Fruit fly (Drosophila melanogaster): ENCODE measurements around the gene CG6340.

DNA sequence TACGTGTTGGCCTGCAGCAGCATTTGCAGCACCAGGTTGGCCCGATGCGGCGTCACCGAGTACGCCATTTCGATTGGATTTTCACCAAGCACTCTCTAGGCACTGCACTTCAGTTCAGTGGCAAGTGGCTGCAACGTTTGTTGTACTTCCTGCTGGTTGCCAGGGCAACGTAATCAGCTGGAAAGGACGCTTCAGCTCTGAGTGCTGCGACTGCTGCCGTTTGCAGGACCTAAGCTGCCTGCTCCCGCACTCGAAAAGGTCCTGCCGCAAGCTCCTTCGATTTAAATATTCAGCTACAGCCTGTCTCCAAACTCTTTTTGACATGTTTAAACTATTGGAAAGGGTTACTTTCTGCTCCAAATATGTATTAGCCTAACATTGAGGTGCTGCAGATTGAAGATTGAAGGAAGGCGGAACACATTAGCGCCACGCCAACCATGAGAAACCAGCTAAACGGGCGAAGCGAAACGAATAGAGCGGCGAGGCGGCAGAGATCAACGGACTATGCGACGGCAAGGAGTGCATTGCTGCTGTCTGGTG is 14.7 kb upstream of the CG6340 start, which contains the start of the genes CG15642 and CG15641:
- no peak for TF ChIP-seq h (optimal IDR thresholded peaks at IDR 0.05)
- TF ChIP-seq ttk (optimal IDR thresholded peaks at IDR 0.05) = no peak
